Worm (Caenorhabditis elegans): ENCODE results near the gene Y19D10B.8.
"Not testable (repeated sequence)": the region's sequence is repeated elsewhere in the genome, so short reads cannot be mapped to it uniquely, and the experiment has no call there.

Y19D10B.8 gene

DNA sequence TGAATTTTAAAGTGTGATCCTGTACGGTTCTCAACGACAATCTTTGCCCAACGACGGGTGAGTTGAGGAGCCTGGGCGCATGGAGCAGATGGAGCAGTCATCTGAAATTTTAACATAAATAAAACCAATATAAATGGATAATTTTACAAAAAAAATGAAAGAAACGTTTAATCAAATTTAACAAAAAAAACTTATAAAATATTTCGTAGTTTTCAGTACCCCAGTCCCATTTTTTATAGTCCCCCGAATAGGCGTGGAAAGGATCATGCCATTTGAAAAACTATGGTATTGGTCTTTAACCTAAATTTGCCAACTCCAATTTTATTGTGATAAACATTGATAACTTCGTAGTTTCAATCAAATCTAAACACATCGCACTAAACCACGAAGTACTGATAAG lies 24.2 kb upstream of the Y19D10B.8 start, which contains the start of gene pud-3:
pud-3 (minus strand) TSS at position 101 of the 400 bp plus-strand sequence.
- TF ChIP-seq hsf-1 (GFP tag; IDR thresholded peaks at IDR 0.05) (no peak), nhr-80 (tag; optimal IDR thresholded peaks at IDR 0.05) (no peak), chd-7 (tag; optimal IDR thresholded peaks at IDR 0.05) (no peak), ZK185.1 (tag; optimal IDR thresholded peaks at IDR 0.05; ENCODE audit: poor library complexity, severe bottlenecking) (no peak), dpff-1 (tag; optimal IDR thresholded peaks at IDR 0.05) (no peak), tlf-1 (GFP tag; optimal IDR thresholded peaks at IDR 0.05) (no peak), B0336.3 (GFP tag; IDR thresholded peaks at IDR 0.05) (no peak), hrde-1 (tag; optimal IDR thresholded peaks at IDR 0.05; ENCODE audit: borderline replicate concordance) (no peak), Y95B8A.8 (GFP tag; IDR thresholded peaks at IDR 0.05) (no peak), mel-28 (tag; optimal IDR thresholded peaks at IDR 0.05; ENCODE audit: borderline replicate concordance) (no peak), tbp1 (GFP tag; optimal IDR thresholded peaks at IDR 0.05) (no peak)

ce11 chrV:2324260-2324659 lies 23.5 kb upstream of the Y19D10B.8 start:
- TF ChIP-seq dox-1 (GFP tag; IDR thresholded peaks at IDR 0.05), result 0 out of 2 replicates have a peak, but pooled peaks have one; percentile 12
- TF ChIP-seq nhr-120 (GFP tag; IDR thresholded peaks at IDR 0.05), result no peak
- peak; percentile 85 for TF ChIP-seq nhr-80 (tag; optimal IDR thresholded peaks at IDR 0.05)

DNA sequence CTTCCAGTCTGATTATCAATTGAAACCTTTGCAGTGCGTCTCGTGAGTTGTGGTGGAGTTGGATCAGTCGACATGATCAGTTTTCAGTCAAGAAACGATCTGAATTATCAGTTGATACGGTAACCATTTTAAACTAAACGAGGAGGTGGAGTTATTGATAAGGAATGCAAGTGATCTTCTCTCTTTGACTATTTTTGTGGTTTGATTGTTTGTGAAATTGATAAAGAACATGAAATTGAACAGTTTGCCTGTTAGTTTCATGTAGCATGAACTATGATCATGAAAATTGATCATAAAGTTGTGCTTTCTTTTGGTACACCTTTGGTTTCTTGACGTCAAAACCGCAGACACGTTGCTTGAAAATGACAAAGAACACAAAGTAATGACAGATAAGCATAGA lies 21.7 kb upstream of the Y19D10B.8 start, which contains the start of gene pud-1.2:
pud-1.2 (minus strand) TSS at position 101 of the 400 bp plus-strand sequence.
- not testable (repeated sequence) for TF ChIP-seq lin-40, die-1, mxl-1 (tag; optimal IDR thresholded peaks at IDR 0.05)

ce11 chrV:2321001-2321400 lies 20.2 kb upstream of the Y19D10B.8 start, which contains the start of gene Y19D10B.6:
Gene Y19D10B.6 (minus strand): TSS chrV:2321101.
- not testable (repeated sequence) for TF ChIP-seq B0019.2 (GFP tag; conservative IDR thresholded peaks at IDR 0.05); Y53F4B.3 (GFP tag; IDR thresholded peaks at IDR 0.05); attf-5 (GFP tag; optimal IDR thresholded peaks at IDR 0.05)

DNA sequence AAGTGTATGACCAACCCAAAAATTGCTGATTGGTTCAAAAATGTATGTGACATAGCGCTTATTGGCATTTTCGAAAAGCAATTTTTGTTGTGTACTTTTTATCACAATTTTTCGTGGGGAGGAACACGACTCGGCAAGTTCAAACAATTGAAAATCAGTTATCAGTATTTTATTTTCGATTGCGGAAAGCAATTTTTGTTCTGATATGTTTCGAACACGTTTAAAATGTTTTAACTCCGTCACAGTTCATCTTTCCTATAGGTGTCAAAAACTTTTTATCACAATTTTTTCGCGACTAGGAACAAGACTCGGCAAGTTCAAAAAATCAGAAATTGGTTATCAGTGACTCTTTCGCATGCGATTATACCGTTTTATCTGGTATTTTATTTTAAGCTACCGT lies 7.4 kb upstream of the Y19D10B.8 start:
- TF ChIP-seq nhr-80 (tag; optimal IDR thresholded peaks at IDR 0.05) (peak; percentile 99), attf-6 (GFP tag; IDR thresholded peaks at IDR 0.05) (no peak), F55B11.4 (tag; optimal IDR thresholded peaks at IDR 0.05; ENCODE audit: borderline replicate concordance, insufficient read depth) (no peak), madf-6 (GFP tag; IDR thresholded peaks at IDR 0.05) (no peak), atf-7 (tag; optimal IDR thresholded peaks at IDR 0.05) (peak; percentile 82), tlf-1 (GFP tag; optimal IDR thresholded peaks at IDR 0.05) (peak; percentile 31), nhr-90 (tag; optimal IDR thresholded peaks at IDR 0.05) (peak; percentile 57), madf-8 (GFP tag; conservative IDR thresholded peaks at IDR 0.05) (no peak), mel-28 (tag; optimal IDR thresholded peaks at IDR 0.05; ENCODE audit: borderline replicate concordance) (no peak), unc-62 (GFP tag; optimal IDR thresholded peaks at IDR 0.05) (peak; percentile 10), let-607 (tag; optimal IDR thresholded peaks at IDR 0.05) (peak; percentile 70 to 82), egl-44 (GFP tag; IDR thresholded peaks at IDR 0.05) (0 out of 2 replicates have a peak, but pooled peaks have one; percentile 36), B0336.3 (GFP tag; IDR thresholded peaks at IDR 0.05) (no peak), hlh-26 (GFP tag; conservative IDR thresholded peaks at IDR 0.05) (no peak), ztf-22 (GFP tag; optimal IDR thresholded peaks at IDR 0.05) (peak; percentile 65), tbp1 (GFP tag; optimal IDR thresholded peaks at IDR 0.05) (peak; percentile 43), dox-1 (GFP tag; IDR thresholded peaks at IDR 0.05) (peak; percentile 73), nfyb-1 (GFP tag; IDR thresholded peaks at IDR 0.05) (peak; percentile 72), athp-1 (tag; optimal IDR thresholded peaks at IDR 0.05) (no peak), madf-10 (tag; optimal IDR thresholded peaks at IDR 0.05) (peak; percentile 41), lsy-27 (tag; optimal IDR thresholded peaks at IDR 0.05; ENCODE audit: borderline replicate concordance, insufficient read depth) (no peak), ets-4 (GFP tag; optimal IDR thresholded peaks at IDR 0.05) (peak; percentile 41)
